Worm (Caenorhabditis elegans) whole organism, L2 larva: Measurements from ENCODE around the gene F07F6.1.

Source experiments
- aly-2 ChIP-seq: fragments of 150-350 bp; optimal IDR thresholded peaks from 2 replicates; lab custom pipeline; 2014; ENCODE audit warnings: missing biosample characterization, missing genetic modification characterization
- elt-3 ChIP-seq: sonication (generic microtip); optimal IDR thresholded peaks from 2 replicates; lab custom pipeline; 2017; ENCODE audit warnings: missing biosample characterization, missing genetic modification characterization
- lin-11 ChIP-seq: fragments of 150-350 bp; sonication (generic microtip); optimal IDR thresholded peaks from 2 replicates; lab custom pipeline; 2014; ENCODE audit warnings: missing biosample characterization, missing genetic modification characterization, inconsistent platforms, mixed read lengths
- lin-39 ChIP-seq: fragments of 150-350 bp; optimal IDR thresholded peaks from 2 replicates; lab custom pipeline; 2014; ENCODE audit warnings: missing biosample characterization, missing genetic modification reagents, missing genetic modification characterization
- mdl-1 ChIP-seq, 2 experiments: fragments of 150-350 bp in 1 of 2; sonication (generic microtip) in 1 of 2; optimal IDR thresholded peaks; 2 replicates each; lab custom pipeline; 2017; ENCODE audit warnings: missing biosample characterization in 2 of 2, missing genetic modification characterization in 2 of 2
- snpc-4 ChIP-seq: fragments of 150-350 bp; optimal IDR thresholded peaks from 2 replicates; lab custom pipeline; 2014; ENCODE audit warnings: missing biosample characterization, missing genetic modification characterization
- unc-39 ChIP-seq: fragments of 150-350 bp; optimal IDR thresholded peaks from 2 replicates; lab custom pipeline; 2014; ENCODE audit warnings: missing biosample characterization, missing genetic modification characterization

ce11 chrII:5391447-5391846, 46.2 kb upstream of the F07F6.1 start:
- TF ChIP-seq aly-2 (tag; lab: Kevin White, UChicago) (no peak), unc-39 (no peak), snpc-4 (tag; lab: Kevin White, UChicago) (no peak), lin-11 (no peak), elt-3 (no peak), mdl-1 (tag; optimal IDR thresholded peaks at IDR 0.05; lab: Kevin White, UChicago) (no peak), lin-39 (tag; lab: Kevin White, UChicago) (no peak)
